Worm (Caenorhabditis elegans) whole organism, L3 larva: Measurements from ENCODE around the gene nhr-116.

ENCODE experiments used
- ceh-16 ChIP-seq: sonication (generic microtip); optimal IDR thresholded peaks from 2 replicates; lab custom pipeline; 2017; ENCODE audit warnings: missing biosample characterization, missing genetic modification characterization
- ceh-82 ChIP-seq: fragments of 150-350 bp; optimal IDR thresholded peaks from 2 replicates; lab custom pipeline; 2014; ENCODE audit warnings: missing biosample characterization, missing genetic modification characterization
- ceh-9 ChIP-seq: sonication (generic microtip); optimal IDR thresholded peaks from 2 replicates; lab custom pipeline; 2018; ENCODE audit warnings: missing biosample characterization, missing genetic modification characterization
- egl-27 ChIP-seq: sonication (generic microtip); optimal IDR thresholded peaks from 4 replicates; lab custom pipeline; 2017; ENCODE audit warnings: missing biosample characterization, missing genetic modification reagents, missing genetic modification characterization
- lin-15B ChIP-seq: fragments of 150-350 bp; optimal IDR thresholded peaks from 2 replicates; lab custom pipeline; 2014; ENCODE audit warnings: missing biosample characterization, missing genetic modification characterization
- nhr-23 ChIP-seq: fragments of 150-350 bp; optimal IDR thresholded peaks from 2 replicates; lab custom pipeline; 2014; ENCODE audit warnings: missing biosample characterization, missing genetic modification reagents, missing genetic modification characterization
- nhr-28 ChIP-seq: fragments of 150-350 bp; optimal IDR thresholded peaks from 2 replicates; lab custom pipeline; 2014; ENCODE audit warnings: missing biosample characterization, missing genetic modification characterization
- nhr-76 ChIP-seq: fragments of 150-350 bp; sonication (generic microtip); optimal IDR thresholded peaks from 5 replicates; lab custom pipeline; 2014; ENCODE audit warnings: missing biosample characterization, missing genetic modification characterization
- skn-1 ChIP-seq: fragments of 150-350 bp; optimal IDR thresholded peaks from 2 replicates; lab custom pipeline; 2014; ENCODE audit warnings: missing biosample characterization, missing genetic modification characterization
- snpc-4 ChIP-seq: fragments of 150-350 bp; optimal IDR thresholded peaks from 2 replicates; lab custom pipeline; 2014; ENCODE audit warnings: missing biosample characterization, missing genetic modification characterization
- tbx-2 ChIP-seq: sonication (generic microtip); optimal IDR thresholded peaks from 2 replicates; lab custom pipeline; 2016; ENCODE audit warnings: mild to moderate bottlenecking, missing genetic modification characterization, missing compliant biosample characterization
- unc-39 ChIP-seq: sonication (generic microtip); optimal IDR thresholded peaks from 4 replicates; lab custom pipeline; 2017; ENCODE audit warnings: missing biosample characterization, missing genetic modification characterization
- unc-62 ChIP-seq: fragments of 150-350 bp; sonication (generic microtip); optimal IDR thresholded peaks from 4 replicates; lab custom pipeline; 2014; ENCODE audit warnings: missing biosample characterization, missing genetic modification reagents, missing genetic modification characterization
- ztf-11 ChIP-seq: fragments of 150-350 bp; optimal IDR thresholded peaks from 2 replicates; lab custom pipeline; 2014; ENCODE audit warnings: missing biosample characterization, missing genetic modification characterization

- TF ChIP-seq nhr-28 (tag; lab: Kevin White, UChicago) = no peak
- no peak for TF ChIP-seq ztf-11
- TF ChIP-seq ceh-9 (tag; lab: Kevin White, UChicago) = no peak
- TF ChIP-seq ceh-16 (tag; lab: Kevin White, UChicago) = no peak
- TF ChIP-seq egl-27 (tag; lab: Kevin White, UChicago) = no peak
- no peak for TF ChIP-seq unc-39 (tag; lab: Kevin White, UChicago)
- no peak for TF ChIP-seq ceh-82
- no peak for TF ChIP-seq nhr-76 (tag; lab: Kevin White, UChicago)
- TF ChIP-seq lin-15B (tag; lab: Kevin White, UChicago) = no peak
- no peak for TF ChIP-seq tbx-2 (tag; lab: Kevin White, UChicago)
- TF ChIP-seq unc-62 (GFP tag; lab: Kevin White, UChicago) = no peak
- TF ChIP-seq snpc-4 = no peak
- TF ChIP-seq skn-1 (tag; lab: Kevin White, UChicago) = peak; percentile 15
- no peak for TF ChIP-seq nhr-23 (tag; lab: Kevin White, UChicago)
Measured at ce11 chrV:16958975-16959374, 46.9 kb downstream of the nhr-116 start.
